Worm (Caenorhabditis elegans) whole organism, midembryonic: ENCODE results near the gene cya-1.

Source experiments
- cog-1 ChIP-seq: sonication (generic microtip); optimal IDR thresholded peaks from 2 replicates; lab custom pipeline; 2016; ENCODE audit warnings: missing genetic modification characterization, missing compliant biosample characterization
- flt-1 ChIP-seq: fragments of 200-800 bp; sonication (Bioruptor generic); IDR thresholded peaks from 2 replicates; pipeline ENCODE4 v1.3.6; 2022; ENCODE audit warnings: missing genetic modification characterization, missing compliant biosample characterization
- klf-2 ChIP-seq: fragments of 200-800 bp; sonication (Bioruptor generic); conservative IDR thresholded peaks from 2 replicates; pipeline ENCODE4 v1.3.6; 2022; ENCODE audit warnings: missing genetic modification reagents, missing genetic modification characterization, missing compliant biosample characterization
- ref-1 ChIP-seq: fragments of 200-800 bp; sonication (Bioruptor generic); conservative IDR thresholded peaks from 2 replicates; pipeline ENCODE4 v1.3.6; 2022; ENCODE audit warnings: missing genetic modification reagents, missing genetic modification characterization, missing compliant biosample characterization
- tab-1 ChIP-seq: fragments of 200-800 bp; sonication (Bioruptor generic); IDR thresholded peaks from 2 replicates; pipeline ENCODE4 v1.3.6; 2022; ENCODE audit warnings: missing genetic modification characterization, missing compliant biosample characterization
- ztf-29 ChIP-seq: fragments of 200-800 bp; sonication (Bioruptor generic); IDR thresholded peaks from 2 replicates; pipeline ENCODE4 v1.3.6; 2022; ENCODE audit warnings: missing genetic modification reagents, missing genetic modification characterization, missing compliant biosample characterization

ce11 chrIII:9112479-9112878 is 3.4 kb upstream of the cya-1 start:
- TF ChIP-seq ref-1 (GFP tag; lab: Robert Waterston, UW) (no peak), flt-1 (GFP tag; lab: Robert Waterston, UW) (no peak), ztf-29 (no peak), tab-1 (GFP tag; lab: Robert Waterston, UW) (peak; percentile 55; the same call in 1 of the 2 replicates), cog-1 (tag; lab: Kevin White, UChicago) (no peak), klf-2 (GFP tag; lab: Robert Waterston, UW) (no peak)
